Fruit fly (Drosophila melanogaster): ENCODE results near the gene CG1239.

CG1239 gene

DNA sequence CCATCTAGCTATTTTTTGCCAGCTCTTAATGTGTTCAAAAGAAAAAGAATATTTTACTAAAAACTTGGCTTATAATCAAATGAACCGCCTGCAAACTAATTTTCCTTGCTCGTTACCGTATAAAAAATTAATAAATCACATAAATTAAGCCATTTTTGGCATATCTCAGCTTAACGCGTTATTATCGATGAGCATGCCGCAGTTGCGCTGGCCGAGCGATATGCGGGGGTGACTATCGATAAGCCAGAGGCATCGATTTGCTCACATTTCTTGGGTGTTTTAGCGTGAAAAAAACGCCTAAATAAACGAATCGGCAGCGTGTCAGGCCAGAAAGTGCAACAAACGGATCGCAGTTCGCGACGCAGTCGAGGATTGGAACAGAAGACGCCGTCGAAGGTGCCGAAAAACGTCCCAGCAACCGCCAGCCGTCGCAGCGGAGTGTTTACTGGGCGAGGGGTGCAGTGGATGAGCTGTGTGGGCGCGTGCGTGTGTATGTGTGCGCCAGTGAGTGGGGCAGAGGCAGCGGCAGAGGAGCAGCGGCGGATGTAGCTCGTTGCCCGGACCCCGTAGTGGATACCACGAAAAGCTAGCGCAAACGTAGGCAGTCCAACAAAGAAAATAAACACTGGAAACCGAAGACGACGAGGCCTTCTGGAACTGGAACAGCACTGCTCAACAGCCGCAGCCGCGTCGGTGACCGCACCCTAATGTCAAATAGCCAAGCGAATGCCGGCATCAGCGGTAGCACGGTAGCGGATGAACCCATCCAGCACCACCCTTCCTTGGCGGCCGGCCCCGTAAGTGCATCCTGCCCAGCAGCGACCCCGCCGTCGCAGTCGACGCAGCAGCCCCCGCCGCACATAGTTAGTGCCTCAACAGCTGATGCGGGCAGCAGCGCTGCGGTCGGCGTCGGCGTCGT is 9.2 kb downstream of the CG1239 start, which contains the start of the genes Sym and Madm (continued):
- no peak for TF ChIP-seq ara (GFP tag; IDR thresholded peaks at IDR 0.05)
- TF ChIP-seq CG7745 (tag; optimal IDR thresholded peaks at IDR 0.05) = no peak
- no peak for TF ChIP-seq btn (GFP tag; optimal IDR thresholded peaks at IDR 0.05)
- peak; percentile 74 for TF ChIP-seq nerfin-2 (GFP tag; IDR thresholded peaks at IDR 0.05; ENCODE audit: partially characterized antibody)
- peak; percentile 33 for TF ChIP-seq CG18011 (GFP tag; optimal IDR thresholded peaks at IDR 0.05)
- TF ChIP-seq da (GFP tag; optimal IDR thresholded peaks at IDR 0.05) = no peak
- peak; percentile 23 for TF ChIP-seq crc (GFP tag; optimal IDR thresholded peaks at IDR 0.05)
- no peak for TF ChIP-seq Sox100B (GFP tag; optimal IDR thresholded peaks at IDR 0.05)
- TF ChIP-seq h (optimal IDR thresholded peaks at IDR 0.05) = no peak
- TF ChIP-seq CG17829 (tag; optimal IDR thresholded peaks at IDR 0.05) = peak; percentile 31
- TF ChIP-seq Kr (GFP tag; optimal IDR thresholded peaks at IDR 0.05) = no peak
- TF ChIP-seq wek (GFP tag; optimal IDR thresholded peaks at IDR 0.05) = no peak
- no peak for TF ChIP-seq CG2875 (GFP tag; optimal IDR thresholded peaks at IDR 0.05)
- peak; percentile 53 for TF ChIP-seq Myb (GFP tag; optimal IDR thresholded peaks at IDR 0.05)
- peak; percentile 22 for TF ChIP-seq jumu (GFP tag; optimal IDR thresholded peaks at IDR 0.05)
- TF ChIP-seq chinmo (GFP tag; IDR thresholded peaks at IDR 0.05; ENCODE audit: partially characterized antibody) = peak; percentile 72; the same call in 1 of the 4 replicates
- TF ChIP-seq CG11093 (GFP tag; IDR thresholded peaks at IDR 0.05) = no peak
- no peak for TF ChIP-seq Eip74EF (GFP tag; optimal IDR thresholded peaks at IDR 0.05)
- TF ChIP-seq ac (GFP tag; optimal IDR thresholded peaks at IDR 0.05) = no peak
- TF ChIP-seq NC2α (GFP tag; optimal IDR thresholded peaks at IDR 0.05) = no peak
- TF ChIP-seq CG8290 (GFP tag; optimal IDR thresholded peaks at IDR 0.05) = no peak
- no peak for TF ChIP-seq CG8290 (tag; optimal IDR thresholded peaks at IDR 0.05)
- no peak for TF ChIP-seq CG17385 (GFP tag; optimal IDR thresholded peaks at IDR 0.05)
- TF ChIP-seq CG5245 (GFP tag; optimal IDR thresholded peaks at IDR 0.05) = no peak
- peak; percentile 52 for TF ChIP-seq grau (tag; optimal IDR thresholded peaks at IDR 0.05)
- peak; percentile 69; the same call in 2 of the 3 replicates for TF ChIP-seq CG7963 (GFP tag; IDR thresholded peaks at IDR 0.05; ENCODE audit: partially characterized antibody)
- TF ChIP-seq eve (GFP tag; optimal IDR thresholded peaks at IDR 0.05) = no peak
- TF ChIP-seq trh (GFP tag; optimal IDR thresholded peaks at IDR 0.05) = no peak
- TF ChIP-seq Mes4 (GFP tag; optimal IDR thresholded peaks at IDR 0.05) = no peak
- TF ChIP-seq Sry-β (GFP tag; optimal IDR thresholded peaks at IDR 0.05) = peak; percentile 91
- TF ChIP-seq CG12104 (GFP tag; optimal IDR thresholded peaks at IDR 0.05) = no peak
- TF ChIP-seq Tbp (GFP tag; optimal IDR thresholded peaks at IDR 0.05) = no peak
- peak in 1 of 3 experiments; percentile 17 for TF ChIP-seq Stat92E (GFP tag; optimal IDR thresholded peaks at IDR 0.05)
- peak; percentile 60 for TF ChIP-seq pum (GFP tag; optimal IDR thresholded peaks at IDR 0.05)
- no peak for TF ChIP-seq D19A (tag; optimal IDR thresholded peaks at IDR 0.05)
- TF ChIP-seq CG6813 (GFP tag; optimal IDR thresholded peaks at IDR 0.05) = no peak
- peak; percentile 55 for TF ChIP-seq sug (tag; optimal IDR thresholded peaks at IDR 0.05)
- TF ChIP-seq Nf-YB (GFP tag; optimal IDR thresholded peaks at IDR 0.05) = no peak
- no peak for TF ChIP-seq pita (GFP tag; optimal IDR thresholded peaks at IDR 0.05)
- peak; percentile 45 for TF ChIP-seq al (GFP tag; IDR thresholded peaks at IDR 0.05)
- no peak for TF ChIP-seq Fer2 (tag; optimal IDR thresholded peaks at IDR 0.05)
- TF ChIP-seq CG31388 (GFP tag; optimal IDR thresholded peaks at IDR 0.05) = no peak
- peak; percentile 13 for TF ChIP-seq CG9437 (GFP tag; optimal IDR thresholded peaks at IDR 0.05)
- peak; percentile 51 for TF ChIP-seq stwl (tag; optimal IDR thresholded peaks at IDR 0.05)
- no peak for TF ChIP-seq oc (tag; optimal IDR thresholded peaks at IDR 0.05)
- TF ChIP-seq CG31224 (GFP tag; IDR thresholded peaks at IDR 0.05) = no peak
- TF ChIP-seq CG17802 (tag; optimal IDR thresholded peaks at IDR 0.05) = no peak
- TF ChIP-seq Hr51 (GFP tag; optimal IDR thresholded peaks at IDR 0.05) = peak in 1 of 2 experiments; percentile 50
